Fruit fly (Drosophila melanogaster) whole organism, wandering third instar larva: Measurements from ENCODE around the gene CG13716.

Experiments used
- Abd-B ChIP-seq: fragments of >200 bp; optimal IDR thresholded peaks from 2 replicates; lab custom pipeline; 2017; ENCODE audit warnings: missing biosample characterization, missing genetic modification characterization
- CG32264 ChIP-seq: fragments of 200-800 bp; sonication (Bioruptor generic); optimal IDR thresholded peaks from 2 replicates; lab custom pipeline; 2016; ENCODE audit warnings: missing biosample characterization, missing genetic modification characterization
- CG9705 ChIP-seq: fragments of 200-800 bp; sonication (Bioruptor generic); optimal IDR thresholded peaks from 2 replicates; lab custom pipeline; 2018; ENCODE audit warnings: missing biosample characterization, mild to moderate bottlenecking, missing genetic modification characterization
- CrebA ChIP-seq: fragments of 200-800 bp; sonication (Bioruptor generic); optimal IDR thresholded peaks from 2 replicates; lab custom pipeline; 2016; ENCODE audit warnings: missing biosample characterization, mild to moderate bottlenecking, missing genetic modification characterization, borderline replicate concordance
- Dfd ChIP-seq: fragments of >200 bp; optimal IDR thresholded peaks from 2 replicates; lab custom pipeline; 2017; ENCODE audit warnings: missing biosample characterization, missing genetic modification characterization
- Dif ChIP-seq: fragments of 200-275, 200-300 bp; sonication (Bioruptor generic); optimal IDR thresholded peaks from 2 replicates; lab custom pipeline; 2018; ENCODE audit warnings: missing biosample characterization, missing genetic modification characterization; ENCODE audit not compliant: partially characterized antibody
- GATAd ChIP-seq: sonication (Bioruptor generic); optimal IDR thresholded peaks from 2 replicates; lab custom pipeline; 2016; ENCODE audit warnings: missing biosample characterization, missing genetic modification characterization
- HLH106 ChIP-seq: fragments of 200-800 bp; optimal IDR thresholded peaks from 3 replicates; lab custom pipeline; 2019; ENCODE audit warnings: missing biosample characterization, mild to moderate bottlenecking, missing genetic modification characterization, moderate library complexity
- Hnf4 ChIP-seq: fragments of 200-800 bp; sonication (Bioruptor generic); optimal IDR thresholded peaks from 2 replicates; lab custom pipeline; 2016; ENCODE audit warnings: missing biosample characterization, mild to moderate bottlenecking, missing genetic modification characterization
- Hr78 ChIP-seq: fragments of >200 bp; optimal IDR thresholded peaks from 2 replicates; lab custom pipeline; 2017; ENCODE audit warnings: missing biosample characterization, missing genetic modification characterization
- Hr83 ChIP-seq: fragments of 200-300 bp; sonication (Bioruptor generic); optimal IDR thresholded peaks from 2 replicates; lab custom pipeline; 2016; ENCODE audit warnings: missing biosample characterization, mild to moderate bottlenecking, missing genetic modification characterization, moderate library complexity; ENCODE audit not compliant: poor library complexity, severe bottlenecking
- Jra ChIP-seq: sonication (Bioruptor generic); optimal IDR thresholded peaks from 2 replicates; lab custom pipeline; 2016; ENCODE audit warnings: missing biosample characterization, missing genetic modification characterization
- Mio ChIP-seq: sonication (Bioruptor generic); optimal IDR thresholded peaks from 2 replicates; lab custom pipeline; 2016; ENCODE audit warnings: missing biosample characterization, missing genetic modification characterization
- Myc ChIP-seq: fragments of >200 bp; optimal IDR thresholded peaks from 2 replicates; lab custom pipeline; 2017
- N ChIP-seq: fragments of >200 bp; optimal IDR thresholded peaks from 2 replicates; lab custom pipeline; 2018; ENCODE audit warnings: missing biosample characterization, missing external identifiers, missing genetic modification characterization
- OdsH ChIP-seq: fragments of 200-800 bp; sonication (Bioruptor generic); optimal IDR thresholded peaks from 2 replicates; lab custom pipeline; 2016; ENCODE audit warnings: missing biosample characterization, mild to moderate bottlenecking, missing genetic modification characterization
- Rel ChIP-seq, 2 experiments: fragments of 200-800 bp; sonication (Bioruptor generic) in 1 of 2; optimal IDR thresholded peaks; 2 replicates in 1 of 2; 3 replicates in 1 of 2; lab custom pipeline; 2016 to 2019; ENCODE audit warnings: mild to moderate bottlenecking in 2 of 2, missing biosample characterization in 2 of 2, missing genetic modification characterization in 2 of 2, moderate library complexity in 1 of 2
- Sp1 ChIP-seq: fragments of 200-800 bp; sonication (Bioruptor generic); optimal IDR thresholded peaks from 3 replicates; lab custom pipeline; 2019; ENCODE audit warnings: missing biosample characterization, mild to moderate bottlenecking, missing genetic modification characterization, moderate library complexity
- Vsx2 ChIP-seq: fragments of 200-300, 225-300 bp; sonication (Bioruptor generic); optimal IDR thresholded peaks from 2 replicates; lab custom pipeline; 2018; ENCODE audit warnings: missing biosample characterization, missing genetic modification characterization; ENCODE audit not compliant: partially characterized antibody
- br ChIP-seq: fragments of 200-800 bp; sonication (Bioruptor generic); optimal IDR thresholded peaks from 2 replicates; lab custom pipeline; 2016; ENCODE audit warnings: missing biosample characterization, missing genetic modification characterization
- brk ChIP-seq: fragments of 200-800 bp; sonication (Bioruptor generic); optimal IDR thresholded peaks from 2 replicates; lab custom pipeline; 2016; ENCODE audit warnings: missing biosample characterization, mild to moderate bottlenecking, missing genetic modification characterization
- dl ChIP-seq, 2 experiments: fragments of 175-275, 200-275 bp in 1 of 2; fragments of 200-275 bp in 1 of 2; sonication (Bioruptor generic); optimal IDR thresholded peaks; lab custom pipeline; 2018; ENCODE audit warnings: mild to moderate bottlenecking in 2 of 2, missing biosample characterization in 2 of 2, missing genetic modification characterization in 2 of 2, moderate library complexity in 2 of 2; ENCODE audit not compliant: partially characterized antibody in 2 of 2, insufficient read depth in 1 of 2
- dmrt93B ChIP-seq: fragments of 200-800 bp; sonication (Bioruptor generic); optimal IDR thresholded peaks from 2 replicates; lab custom pipeline; 2018; ENCODE audit warnings: missing biosample characterization, mild to moderate bottlenecking, missing genetic modification characterization
- dsf ChIP-seq: sonication (Bioruptor generic); optimal IDR thresholded peaks from 2 replicates; lab custom pipeline; 2016; ENCODE audit warnings: missing biosample characterization, missing genetic modification characterization, borderline replicate concordance
- ey ChIP-seq: fragments of 200-800 bp; sonication (Bioruptor generic); optimal IDR thresholded peaks from 2 replicates; lab custom pipeline; 2016; ENCODE audit warnings: missing biosample characterization, missing genetic modification characterization
- foxo ChIP-seq, 2 experiments: fragments of 200-800 bp; sonication (Bioruptor generic); optimal IDR thresholded peaks; 2 replicates in 1 of 2; 3 replicates in 1 of 2; lab custom pipeline; 2016 to 2017; ENCODE audit warnings: missing biosample characterization in 2 of 2, missing genetic modification characterization in 2 of 2
- fru ChIP-seq: fragments of 200-800 bp; sonication (Bioruptor generic); optimal IDR thresholded peaks from 3 replicates; lab custom pipeline; 2016; ENCODE audit warnings: missing biosample characterization, mild to moderate bottlenecking, missing genetic modification characterization
- h ChIP-seq: fragments of 200-800 bp; sonication (Bioruptor generic); optimal IDR thresholded peaks from 3 replicates; lab custom pipeline; 2016; ENCODE audit warnings: missing biosample characterization, mild to moderate bottlenecking, missing genetic modification characterization
- jim ChIP-seq: fragments of 175-275, 200-325 bp; sonication (Bioruptor generic); optimal IDR thresholded peaks from 2 replicates; lab custom pipeline; 2016; ENCODE audit warnings: missing biosample characterization, mild to moderate bottlenecking, missing genetic modification characterization
- lola ChIP-seq: fragments of >200 bp; optimal IDR thresholded peaks from 2 replicates; lab custom pipeline; 2017; ENCODE audit warnings: missing biosample characterization, missing genetic modification characterization
- pan ChIP-seq: fragments of >200 bp; optimal IDR thresholded peaks from 2 replicates; lab custom pipeline; 2017
- psq ChIP-seq: fragments of 200-800 bp; sonication (Bioruptor generic); optimal IDR thresholded peaks from 3 replicates; lab custom pipeline; 2017; ENCODE audit warnings: missing biosample characterization, mild to moderate bottlenecking, missing genetic modification characterization, moderate library complexity
- rgr ChIP-seq: fragments of 200-800 bp; sonication (Bioruptor generic); optimal IDR thresholded peaks from 3 replicates; lab custom pipeline; 2016; ENCODE audit warnings: missing biosample characterization, mild to moderate bottlenecking, missing genetic modification characterization
- sage ChIP-seq: fragments of 200-800 bp; sonication (Bioruptor generic); optimal IDR thresholded peaks from 2 replicates; lab custom pipeline; 2016; ENCODE audit warnings: missing biosample characterization, mild to moderate bottlenecking, missing genetic modification characterization
- sv ChIP-seq: fragments of 200-800 bp; sonication (Bioruptor generic); optimal IDR thresholded peaks from 3 replicates; lab custom pipeline; 2016; ENCODE audit warnings: missing biosample characterization, missing genetic modification characterization
- tai ChIP-seq: sonication (Bioruptor generic); optimal IDR thresholded peaks from 2 replicates; lab custom pipeline; 2016; ENCODE audit warnings: missing biosample characterization, missing genetic modification characterization
- usp ChIP-seq: fragments of >200 bp; optimal IDR thresholded peaks from 2 replicates; lab custom pipeline; 2017; ENCODE audit warnings: missing biosample characterization, missing genetic modification characterization
- woc ChIP-seq: sonication (Bioruptor generic); optimal IDR thresholded peaks from 2 replicates; lab custom pipeline; 2016; ENCODE audit warnings: missing biosample characterization, mild to moderate bottlenecking, missing genetic modification characterization

Gene CG13716

dm6 chr3L:4613083-4613482, 21.5 kb downstream of the CG13716 start:
- peak; percentile 81 for TF ChIP-seq CG32264
- peak; percentile 69 for TF ChIP-seq brk (GFP tag; lab: Kevin White, UChicago)
- peak; percentile 5 for TF ChIP-seq Rel (GFP tag; optimal IDR thresholded peaks at IDR 0.05; lab: Kevin White, UChicago)
- no peak for TF ChIP-seq Rel (tag; optimal IDR thresholded peaks at IDR 0.05; lab: Kevin White, UChicago)
- TF ChIP-seq ey (GFP tag; lab: Kevin White, UChicago) = peak; percentile 78
- TF ChIP-seq Mio (GFP tag; lab: Kevin White, UChicago) = no peak
- TF ChIP-seq Myc (lab: Kevin White, UChicago) = no peak
- TF ChIP-seq pan (lab: Kevin White, UChicago) = peak; percentile 47
- peak; percentile 45 for TF ChIP-seq CG9705 (GFP tag; lab: Kevin White, UChicago)
- TF ChIP-seq Jra = peak; percentile 22
- TF ChIP-seq sv (GFP tag; lab: Kevin White, UChicago) = peak; percentile 82
- peak; percentile 74 for TF ChIP-seq dmrt93B (GFP tag; lab: Kevin White, UChicago)
- TF ChIP-seq sage (GFP tag; lab: Kevin White, UChicago) = peak; percentile 77
- TF ChIP-seq rgr (GFP tag; lab: Kevin White, UChicago) = peak; percentile 89
- TF ChIP-seq Hnf4 = peak; percentile 67
- TF ChIP-seq CrebA (GFP tag; lab: Kevin White, UChicago) = no peak
- TF ChIP-seq Sp1 (GFP tag; lab: Kevin White, UChicago) = peak; percentile 76
- peak; percentile 45 to 77 for TF ChIP-seq foxo (GFP tag; optimal IDR thresholded peaks at IDR 0.05; lab: Kevin White, UChicago)
- TF ChIP-seq fru (GFP tag; lab: Kevin White, UChicago) = peak; percentile 77
- TF ChIP-seq h = peak; percentile 89
- TF ChIP-seq tai (GFP tag; lab: Kevin White, UChicago) = peak; percentile 70
- no peak for TF ChIP-seq Abd-B (GFP tag; lab: Kevin White, UChicago)
- no peak for TF ChIP-seq Vsx2 (GFP tag; lab: Kevin White, UChicago)
- peak; percentile 82 for TF ChIP-seq woc (GFP tag; lab: Kevin White, UChicago)
- peak; percentile 83 for TF ChIP-seq psq (GFP tag; lab: Kevin White, UChicago)
- TF ChIP-seq dsf (GFP tag; lab: Kevin White, UChicago) = peak; percentile 27
- peak; percentile 82 for TF ChIP-seq HLH106 (tag; lab: Kevin White, UChicago)
- no peak for TF ChIP-seq Dfd (GFP tag; lab: Kevin White, UChicago)
- peak; percentile 24 for TF ChIP-seq Hr83
- no peak for TF ChIP-seq Dif (GFP tag; lab: Kevin White, UChicago)
- TF ChIP-seq Hr78 (GFP tag; lab: Kevin White, UChicago) = no peak
- peak; percentile 71 for TF ChIP-seq br (GFP tag; lab: Kevin White, UChicago)
- TF ChIP-seq lola (GFP tag; lab: Kevin White, UChicago) = no peak
- TF ChIP-seq GATAd (GFP tag; lab: Kevin White, UChicago) = no peak
- TF ChIP-seq OdsH = peak; percentile 90
- TF ChIP-seq usp (GFP tag; lab: Kevin White, UChicago) = no peak
- no peak for TF ChIP-seq jim
- TF ChIP-seq N (GFP tag; lab: Kevin White, UChicago) = no peak
- TF ChIP-seq dl (GFP tag; optimal IDR thresholded peaks at IDR 0.05; lab: Kevin White, UChicago; ENCODE audit: insufficient read depth in 1 of 2, partially characterized antibody in 2 of 2) = no peak

dm6 chr3L:4611311-4611710, 23.3 kb downstream of the CG13716 start:
- no peak for TF ChIP-seq N (GFP tag; lab: Kevin White, UChicago)
- TF ChIP-seq CG32264 = no peak
- TF ChIP-seq rgr (GFP tag; lab: Kevin White, UChicago) = peak; percentile 56
- TF ChIP-seq sage (GFP tag; lab: Kevin White, UChicago) = peak; percentile 4
- peak; percentile 47 for TF ChIP-seq Hnf4
- TF ChIP-seq OdsH = peak; percentile 36
- no peak for TF ChIP-seq dsf (GFP tag; lab: Kevin White, UChicago)
- TF ChIP-seq dl (GFP tag; optimal IDR thresholded peaks at IDR 0.05; lab: Kevin White, UChicago; ENCODE audit: insufficient read depth in 1 of 2, partially characterized antibody in 2 of 2) = no peak
- peak; percentile 40 for TF ChIP-seq HLH106 (tag; lab: Kevin White, UChicago)
- TF ChIP-seq lola (GFP tag; lab: Kevin White, UChicago) = no peak
- peak; percentile 67 for TF ChIP-seq fru (GFP tag; lab: Kevin White, UChicago)
- TF ChIP-seq Dif (GFP tag; lab: Kevin White, UChicago) = no peak
- peak in 1 of 2 experiments; percentile 65 for TF ChIP-seq foxo (GFP tag; optimal IDR thresholded peaks at IDR 0.05; lab: Kevin White, UChicago)
- no peak for TF ChIP-seq GATAd (GFP tag; lab: Kevin White, UChicago)
- no peak for TF ChIP-seq pan (lab: Kevin White, UChicago)
- TF ChIP-seq Abd-B (GFP tag; lab: Kevin White, UChicago) = no peak
- no peak for TF ChIP-seq Dfd (GFP tag; lab: Kevin White, UChicago)
- TF ChIP-seq psq (GFP tag; lab: Kevin White, UChicago) = peak; percentile 26
- no peak for TF ChIP-seq Myc (lab: Kevin White, UChicago)
- no peak for TF ChIP-seq tai (GFP tag; lab: Kevin White, UChicago)
- TF ChIP-seq CG9705 (GFP tag; lab: Kevin White, UChicago) = no peak
- peak; percentile 67 for TF ChIP-seq h
- no peak for TF ChIP-seq Hr78 (GFP tag; lab: Kevin White, UChicago)
- peak; percentile 61 for TF ChIP-seq ey (GFP tag; lab: Kevin White, UChicago)
- TF ChIP-seq Rel (GFP tag; optimal IDR thresholded peaks at IDR 0.05; lab: Kevin White, UChicago) = no peak
- no peak for TF ChIP-seq Rel (tag; optimal IDR thresholded peaks at IDR 0.05; lab: Kevin White, UChicago)
- no peak for TF ChIP-seq jim
- TF ChIP-seq Mio (GFP tag; lab: Kevin White, UChicago) = no peak
- no peak for TF ChIP-seq usp (GFP tag; lab: Kevin White, UChicago)
- TF ChIP-seq woc (GFP tag; lab: Kevin White, UChicago) = peak; percentile 25
- TF ChIP-seq sv (GFP tag; lab: Kevin White, UChicago) = peak; percentile 31
- TF ChIP-seq CrebA (GFP tag; lab: Kevin White, UChicago) = no peak
- TF ChIP-seq dmrt93B (GFP tag; lab: Kevin White, UChicago) = no peak
- no peak for TF ChIP-seq Hr83
- peak; percentile 14 for TF ChIP-seq Sp1 (GFP tag; lab: Kevin White, UChicago)
- TF ChIP-seq Vsx2 (GFP tag; lab: Kevin White, UChicago) = no peak
- peak; percentile 43 for TF ChIP-seq br (GFP tag; lab: Kevin White, UChicago)
- TF ChIP-seq Jra = no peak
- TF ChIP-seq brk (GFP tag; lab: Kevin White, UChicago) = no peak
- TF ChIP-seq, all 38 proteins: peak for 14
